Worm (Caenorhabditis elegans) whole organism, late embryonic: ENCODE results near the gene capg-2.

Experiments
- ahr-1 ChIP-seq: sonication (generic microtip); optimal IDR thresholded peaks from 2 replicates; lab custom pipeline; 2016; ENCODE audit warnings: missing genetic modification characterization, missing compliant biosample characterization
- ceh-2 ChIP-seq: sonication (generic microtip); optimal IDR thresholded peaks from 2 replicates; lab custom pipeline; 2016; ENCODE audit warnings: missing genotype, missing genetic modification characterization, missing compliant biosample characterization
- fkh-6 ChIP-seq: sonication (generic microtip); optimal IDR thresholded peaks from 2 replicates; lab custom pipeline; 2016; ENCODE audit warnings: missing genetic modification characterization, missing compliant biosample characterization
- hlh-6 ChIP-seq: sonication (generic microtip); optimal IDR thresholded peaks from 2 replicates; lab custom pipeline; 2016; ENCODE audit warnings: missing genotype, missing genetic modification characterization, missing compliant biosample characterization
- lim-6 ChIP-seq: sonication (generic microtip); optimal IDR thresholded peaks from 2 replicates; lab custom pipeline; 2016; ENCODE audit warnings: missing genetic modification characterization, missing compliant biosample characterization
- nfya-1 ChIP-seq: sonication (generic microtip); optimal IDR thresholded peaks from 2 replicates; lab custom pipeline; 2017; ENCODE audit warnings: missing genetic modification characterization, mild to moderate bottlenecking, missing compliant biosample characterization, antibody characterized with exemption, moderate library complexity
- pha-4 ChIP-seq: fragments of 150-350 bp; optimal IDR thresholded peaks from 2 replicates; lab custom pipeline; 2018; ENCODE audit warnings: missing biosample characterization, missing genetic modification reagents, missing genetic modification characterization
- unc-3 ChIP-seq, 2 experiments: fragments of 200-800 bp in 1 of 2; sonication (Bioruptor generic) in 1 of 2; sonication (generic microtip) in 1 of 2; conservative IDR thresholded peaks in 1 of 2; optimal IDR thresholded peaks in 1 of 2; 2 replicates each; pipeline versions ENCODE4 v1.3.6 to Lab custom; 2016 to 2022; ENCODE audit warnings: missing compliant biosample characterization in 2 of 2, missing genetic modification characterization in 2 of 2, missing genetic modification reagents in 1 of 2

DNA sequence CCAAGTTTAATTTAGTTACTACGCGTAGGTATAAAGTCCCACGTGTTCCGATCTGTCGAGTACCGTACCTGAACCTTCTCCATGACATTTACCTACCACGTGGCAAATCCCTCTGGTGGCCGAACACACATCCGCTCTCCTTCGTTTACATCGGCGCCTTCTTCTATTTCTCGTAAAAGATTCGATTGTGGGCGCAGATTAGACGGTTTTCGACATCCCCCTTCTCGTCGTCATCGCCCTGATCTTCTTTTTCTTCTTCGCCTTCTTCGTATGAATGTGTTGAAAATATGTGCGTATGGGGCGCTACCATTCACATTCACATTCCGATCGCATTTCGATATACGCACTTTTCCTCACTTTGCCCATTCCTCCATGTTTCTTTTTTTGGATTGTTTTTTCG lies 25.1 kb downstream of the capg-2 start:
- no peak for TF ChIP-seq hlh-6
- TF ChIP-seq ceh-2 (tag; lab: Kevin White, UChicago): no peak
- no peak for TF ChIP-seq lim-6 (tag; lab: Kevin White, UChicago)
- no peak for TF ChIP-seq nfya-1
- TF ChIP-seq fkh-6 (tag; lab: Kevin White, UChicago): no peak
- TF ChIP-seq pha-4 (tag; lab: Kevin White, UChicago): no peak
- TF ChIP-seq unc-3 (GFP tag; conservative IDR thresholded peaks at IDR 0.05; lab: Robert Waterston, UW): no peak
- no peak for TF ChIP-seq unc-3 (tag; optimal IDR thresholded peaks at IDR 0.05; lab: Kevin White, UChicago)
- no peak for TF ChIP-seq ahr-1 (tag; lab: Kevin White, UChicago)
